Worm (Caenorhabditis elegans): ENCODE data around the gene C29E4.14.

DNA sequence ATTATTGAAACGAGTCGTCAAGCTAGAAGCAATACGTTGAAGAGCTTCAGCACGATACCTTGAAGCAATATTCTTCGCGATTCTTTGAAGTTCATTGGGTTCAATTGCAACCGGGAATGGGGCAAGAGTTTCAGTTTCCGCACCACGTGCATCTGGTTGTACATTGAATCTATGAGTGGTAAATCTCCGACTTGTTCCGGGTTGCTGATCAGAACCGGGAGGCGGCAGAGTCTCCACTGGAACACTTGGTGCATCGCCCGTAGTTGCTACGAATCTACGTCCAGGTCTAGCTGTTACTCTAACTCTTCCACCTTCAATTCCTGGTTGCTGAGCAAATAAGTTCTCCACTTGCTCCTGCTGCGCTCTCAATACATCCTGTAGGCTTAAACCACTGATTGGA, 30.9 kb upstream of the C29E4.14 start:
- no peak for TF ChIP-seq lin-39 (tag; optimal IDR thresholded peaks at IDR 0.05)
- TF ChIP-seq snpc-4 (tag; optimal IDR thresholded peaks at IDR 0.05), result no peak
- no peak for TF ChIP-seq crh-2 (tag; optimal IDR thresholded peaks at IDR 0.05)
- TF ChIP-seq skn-1 (tag; optimal IDR thresholded peaks at IDR 0.05), result no peak

All from whole organism, L2 larva.